Fruit fly (Drosophila melanogaster): Measurements from ENCODE around the gene Galk.

Galk gene

dm6 chr3L:8996173-8996767 is 10.4 kb upstream of the Galk start (continued):
- TF ChIP-seq dsf (GFP tag; optimal IDR thresholded peaks at IDR 0.05; ENCODE audit: borderline replicate concordance) (no peak), sage (GFP tag; optimal IDR thresholded peaks at IDR 0.05) (no peak), Hnf4 (GFP tag; optimal IDR thresholded peaks at IDR 0.05) (no peak)

- no peak for TF ChIP-seq HLH106 (tag; optimal IDR thresholded peaks at IDR 0.05)
- no peak for TF ChIP-seq Jra (GFP tag; optimal IDR thresholded peaks at IDR 0.05)
- no peak for TF ChIP-seq pan (optimal IDR thresholded peaks at IDR 0.05)
- no peak for TF ChIP-seq fru (GFP tag; optimal IDR thresholded peaks at IDR 0.05)
Observed at dm6 chr3L:8990128-8990527, 4.2 kb upstream of the Galk start, which contains the start of gene CG5280. CG5280 (minus strand) TSS chr3L:8990228.

- TF ChIP-seq Sp1 (GFP tag; optimal IDR thresholded peaks at IDR 0.05): no peak
- TF ChIP-seq Rel (GFP tag; optimal IDR thresholded peaks at IDR 0.05): no peak
- peak; percentile 43 for TF ChIP-seq Rel (tag; optimal IDR thresholded peaks at IDR 0.05)
- TF ChIP-seq rgr (GFP tag; optimal IDR thresholded peaks at IDR 0.05): no peak
- TF ChIP-seq Vsx2 (GFP tag; optimal IDR thresholded peaks at IDR 0.05; ENCODE audit: partially characterized antibody): peak; percentile 40
- no peak for TF ChIP-seq fru (GFP tag; optimal IDR thresholded peaks at IDR 0.05)
- no peak for TF ChIP-seq pan (optimal IDR thresholded peaks at IDR 0.05)
Observed at dm6 chr3L:8986582-8986981, 691 bp upstream of the Galk start, which contains the start of gene CG5068. CG5068 (plus strand) TSS chr3L:8986710.

- TF ChIP-seq Abd-B (GFP tag; optimal IDR thresholded peaks at IDR 0.05) (no peak), N (GFP tag; optimal IDR thresholded peaks at IDR 0.05) (no peak), dmrt93B (GFP tag; optimal IDR thresholded peaks at IDR 0.05) (no peak), CG9705 (GFP tag; optimal IDR thresholded peaks at IDR 0.05) (no peak), Hr78 (GFP tag; optimal IDR thresholded peaks at IDR 0.05) (no peak), OdsH (GFP tag; optimal IDR thresholded peaks at IDR 0.05) (no peak), dsf (GFP tag; optimal IDR thresholded peaks at IDR 0.05; ENCODE audit: borderline replicate concordance) (no peak), jim (GFP tag; optimal IDR thresholded peaks at IDR 0.05) (no peak), Rel (GFP tag; optimal IDR thresholded peaks at IDR 0.05) (no peak), Rel (tag; optimal IDR thresholded peaks at IDR 0.05) (no peak), Hnf4 (GFP tag; optimal IDR thresholded peaks at IDR 0.05) (no peak), Jra (GFP tag; optimal IDR thresholded peaks at IDR 0.05) (no peak), Dif (GFP tag; optimal IDR thresholded peaks at IDR 0.05; ENCODE audit: partially characterized antibody) (no peak), Dfd (GFP tag; optimal IDR thresholded peaks at IDR 0.05) (no peak), Myc (optimal IDR thresholded peaks at IDR 0.05) (no peak), CG32264 (GFP tag; optimal IDR thresholded peaks at IDR 0.05) (no peak), Vsx2 (GFP tag; optimal IDR thresholded peaks at IDR 0.05; ENCODE audit: partially characterized antibody) (no peak), foxo (GFP tag; optimal IDR thresholded peaks at IDR 0.05) (peak in 1 of 2 experiments; percentile 41), Mio (GFP tag; optimal IDR thresholded peaks at IDR 0.05) (no peak), GATAd (GFP tag; optimal IDR thresholded peaks at IDR 0.05) (no peak), usp (GFP tag; optimal IDR thresholded peaks at IDR 0.05) (no peak), brk (GFP tag; optimal IDR thresholded peaks at IDR 0.05) (no peak), psq (GFP tag; optimal IDR thresholded peaks at IDR 0.05) (no peak), dl (GFP tag; optimal IDR thresholded peaks at IDR 0.05; ENCODE audit: insufficient read depth in 1 of 2, partially characterized antibody in 2 of 2) (no peak), tai (GFP tag; optimal IDR thresholded peaks at IDR 0.05) (no peak), sage (GFP tag; optimal IDR thresholded peaks at IDR 0.05) (no peak), lola (GFP tag; optimal IDR thresholded peaks at IDR 0.05) (no peak), CrebA (GFP tag; optimal IDR thresholded peaks at IDR 0.05; ENCODE audit: borderline replicate concordance) (no peak), Sp1 (GFP tag; optimal IDR thresholded peaks at IDR 0.05) (peak; percentile 2), fru (GFP tag; optimal IDR thresholded peaks at IDR 0.05) (no peak), ey (GFP tag; optimal IDR thresholded peaks at IDR 0.05) (no peak), h (GFP tag; optimal IDR thresholded peaks at IDR 0.05) (peak; percentile 52), Hr83 (GFP tag; optimal IDR thresholded peaks at IDR 0.05; ENCODE audit: poor library complexity, severe bottlenecking) (peak; percentile 38), pan (optimal IDR thresholded peaks at IDR 0.05) (no peak), rgr (GFP tag; optimal IDR thresholded peaks at IDR 0.05) (peak; percentile 8), HLH106 (tag; optimal IDR thresholded peaks at IDR 0.05) (peak; percentile 32), sv (GFP tag; optimal IDR thresholded peaks at IDR 0.05) (no peak), woc (GFP tag; optimal IDR thresholded peaks at IDR 0.05) (peak; percentile 25), br (GFP tag; optimal IDR thresholded peaks at IDR 0.05) (peak; percentile 26)
Observed at dm6 chr3L:8985132-8985847, 601 bp downstream of the Galk start.
